Worm (Caenorhabditis elegans): ENCODE measurements around the gene ccar-1.

- TF ChIP-seq him-1 (tag; optimal IDR thresholded peaks at IDR 0.05): no peak
- no peak for TF ChIP-seq W03F9.2 (tag; optimal IDR thresholded peaks at IDR 0.05)
These were observed 4.9 kb upstream of the ccar-1 start for ce11 chrIV:14066403-14066802.

Data from whole organism, L4/young adult.